Fruit fly (Drosophila melanogaster) whole organism, adult: ENCODE measurements around the gene smash.
A peak's percentile ranks its signal among the peaks of the same experiment; 100 is the strongest.

Experiments used
- CG11617 ChIP-seq: fragments of 200-800 bp; sonication (Bioruptor generic); optimal IDR thresholded peaks from 2 replicates; lab custom pipeline; 2017; ENCODE audit warnings: mild to moderate bottlenecking, missing biosample characterization, missing genetic modification reagents, missing genetic modification characterization
- CG12768 ChIP-seq: fragments of 200-800 bp; sonication (Bioruptor generic); optimal IDR thresholded peaks from 2 replicates; lab custom pipeline; 2017; ENCODE audit warnings: missing biosample characterization, missing genetic modification characterization, mild to moderate bottlenecking, moderate library complexity, missing genetic modification reagents
- CG14711 ChIP-seq: fragments of 200-800 bp; sonication (Bioruptor generic); optimal IDR thresholded peaks from 2 replicates; lab custom pipeline; 2018; ENCODE audit warnings: missing biosample characterization, mild to moderate bottlenecking, missing genetic modification characterization, moderate library complexity
- CG1620 ChIP-seq: fragments of 200-800 bp; sonication (Bioruptor generic); optimal IDR thresholded peaks from 2 replicates; lab custom pipeline; 2016; ENCODE audit warnings: missing biosample characterization, missing genetic modification characterization
- CG33017 ChIP-seq: fragments of 200-800 bp; sonication (Bioruptor generic); optimal IDR thresholded peaks from 2 replicates; lab custom pipeline; 2018; ENCODE audit warnings: missing biosample characterization, mild to moderate bottlenecking, missing genetic modification characterization, moderate library complexity
- CG5204 ChIP-seq: fragments of 200-800 bp; sonication (Bioruptor generic); optimal IDR thresholded peaks from 2 replicates; lab custom pipeline; 2016; ENCODE audit warnings: missing biosample characterization, missing genetic modification characterization
- CG7045 ChIP-seq: fragments of 200-800 bp; sonication (Bioruptor generic); optimal IDR thresholded peaks from 2 replicates; lab custom pipeline; 2017; ENCODE audit warnings: missing biosample characterization, mild to moderate bottlenecking, missing genetic modification characterization
- CG7101 ChIP-seq: fragments of 200-800 bp; sonication (Bioruptor generic); optimal IDR thresholded peaks from 2 replicates; lab custom pipeline; 2018; ENCODE audit warnings: missing biosample characterization, mild to moderate bottlenecking, missing genetic modification characterization, moderate library complexity
- Clk ChIP-seq: fragments of 200-800 bp; sonication (Bioruptor generic); optimal IDR thresholded peaks from 2 replicates; lab custom pipeline; 2017; ENCODE audit warnings: missing biosample characterization, missing genetic modification characterization
- Crg-1 ChIP-seq: fragments of 200-800 bp; sonication (Bioruptor generic); optimal IDR thresholded peaks from 2 replicates; lab custom pipeline; 2016; ENCODE audit warnings: missing biosample characterization, missing genetic modification characterization
- Hr96 ChIP-seq: fragments of 200-800 bp; sonication (Bioruptor generic); optimal IDR thresholded peaks from 2 replicates; lab custom pipeline; 2016; ENCODE audit warnings: missing biosample characterization, missing genetic modification characterization
- Mnt ChIP-seq: fragments of 200-800 bp; sonication (Bioruptor generic); optimal IDR thresholded peaks from 2 replicates; lab custom pipeline; 2016; ENCODE audit warnings: missing biosample characterization, mild to moderate bottlenecking, missing genetic modification characterization
- bab1 ChIP-seq: fragments of 200-800 bp; sonication (Bioruptor generic); optimal IDR thresholded peaks from 3 replicates; lab custom pipeline; 2019; ENCODE audit warnings: missing biosample characterization, mild to moderate bottlenecking, missing genetic modification characterization, moderate library complexity
- cic ChIP-seq: fragments of 200-800 bp; sonication (Bioruptor generic); optimal IDR thresholded peaks from 2 replicates; lab custom pipeline; 2017; ENCODE audit warnings: missing biosample characterization, mild to moderate bottlenecking, missing genetic modification characterization, moderate library complexity
- cnc ChIP-seq, 2 experiments: fragments of >200 bp; optimal IDR thresholded peaks; 2 replicates each; lab custom pipeline; 2017
- kay ChIP-seq: fragments of 200-800 bp; sonication (Bioruptor generic); peaks from one replicate; lab custom pipeline; 2016; ENCODE audit warnings: missing biosample characterization, missing genetic modification characterization, borderline replicate concordance
- ovo ChIP-seq: fragments of 200-800 bp; sonication (Bioruptor generic); optimal IDR thresholded peaks from 2 replicates; lab custom pipeline; 2016; ENCODE audit warnings: missing biosample characterization, missing genetic modification characterization
- pad ChIP-seq: fragments of 200-800 bp; sonication (Bioruptor generic); optimal IDR thresholded peaks from 3 replicates; lab custom pipeline; 2017; ENCODE audit warnings: missing biosample characterization, missing genetic modification characterization, mild to moderate bottlenecking, moderate library complexity, missing genetic modification reagents
- tj ChIP-seq: fragments of 200-800 bp; sonication (Bioruptor generic); optimal IDR thresholded peaks from 3 replicates; lab custom pipeline; 2017; ENCODE audit warnings: missing biosample characterization, mild to moderate bottlenecking, missing genetic modification characterization, moderate library complexity
- toe ChIP-seq: fragments of 200-800 bp; sonication (Bioruptor generic); optimal IDR thresholded peaks from 2 replicates; lab custom pipeline; 2016; ENCODE audit warnings: missing biosample characterization, missing genetic modification characterization

Gene smash

DNA sequence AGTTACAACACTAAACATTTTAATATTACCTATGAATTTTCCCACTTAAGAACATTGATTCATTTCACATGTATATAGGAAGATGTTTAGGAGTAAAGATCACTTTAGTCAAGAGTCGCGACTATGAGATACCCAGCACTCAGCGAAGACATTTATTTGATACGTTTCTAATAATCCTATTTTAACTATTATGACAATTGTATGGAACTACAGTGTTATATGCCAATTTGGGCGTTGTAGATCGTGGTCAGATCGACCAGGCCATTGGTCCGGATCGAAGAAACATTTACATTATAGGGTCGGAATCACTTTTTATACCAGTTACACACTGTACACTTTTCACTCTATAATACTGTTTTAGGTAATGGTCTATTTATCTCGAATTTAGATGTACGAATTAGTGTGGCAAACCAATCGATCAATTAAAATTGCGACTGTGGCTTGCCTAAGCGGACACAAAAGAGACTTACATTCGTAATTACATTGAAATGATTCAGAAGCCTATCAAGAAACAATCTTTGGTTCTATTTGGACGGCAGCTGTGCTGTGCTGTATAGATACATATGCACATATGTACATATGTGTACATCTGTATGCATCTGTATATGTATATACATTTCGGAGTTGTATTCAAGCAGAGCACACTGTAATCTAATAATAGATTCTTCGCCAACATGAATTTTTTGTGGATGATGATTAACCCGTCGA lies 18.7 kb upstream of the smash start:
- TF ChIP-seq pad (no peak), tj (no peak), CG11617 (GFP tag; lab: Kevin White, UChicago) (no peak), CG7101 (tag; lab: Kevin White, UChicago) (no peak), toe (no peak), CG12768 (no peak), CG7045 (GFP tag; lab: Kevin White, UChicago) (no peak)

DNA sequence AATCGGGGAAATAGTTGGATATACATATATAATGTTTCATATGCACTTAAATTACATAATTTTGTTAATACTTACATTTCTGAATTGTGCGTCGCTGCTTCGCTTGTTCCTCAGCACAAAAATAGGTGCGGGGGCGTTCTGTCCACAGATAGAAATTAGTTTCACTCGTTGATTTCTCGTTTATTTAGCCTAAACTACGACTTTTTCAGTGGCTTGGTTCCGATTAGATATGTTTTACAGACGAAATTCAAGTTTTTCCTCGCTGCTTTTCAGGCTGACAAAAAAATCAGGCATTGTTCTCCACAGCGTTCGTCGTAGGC lies 18.2 kb upstream of the smash start:
- TF ChIP-seq Crg-1 (GFP tag; lab: Kevin White, UChicago) (no peak), CG5204 (GFP tag; lab: Kevin White, UChicago) (no peak), cnc (optimal IDR thresholded peaks at IDR 0.05; lab: Kevin White, UChicago) (no peak), CG11617 (GFP tag; lab: Kevin White, UChicago) (no peak), CG7045 (GFP tag; lab: Kevin White, UChicago) (no peak), ovo (no peak), kay (GFP tag; lab: Kevin White, UChicago) (no peak), pad (no peak), Hr96 (GFP tag; lab: Kevin White, UChicago) (no peak), cic (GFP tag; lab: Kevin White, UChicago) (no peak), CG14711 (tag; lab: Kevin White, UChicago) (no peak), Mnt (GFP tag; lab: Kevin White, UChicago) (no peak), CG7101 (tag; lab: Kevin White, UChicago) (no peak), CG12768 (no peak), bab1 (GFP tag; lab: Kevin White, UChicago) (no peak), CG1620 (GFP tag; lab: Kevin White, UChicago) (no peak), CG33017 (tag; lab: Kevin White, UChicago) (no peak)

DNA sequence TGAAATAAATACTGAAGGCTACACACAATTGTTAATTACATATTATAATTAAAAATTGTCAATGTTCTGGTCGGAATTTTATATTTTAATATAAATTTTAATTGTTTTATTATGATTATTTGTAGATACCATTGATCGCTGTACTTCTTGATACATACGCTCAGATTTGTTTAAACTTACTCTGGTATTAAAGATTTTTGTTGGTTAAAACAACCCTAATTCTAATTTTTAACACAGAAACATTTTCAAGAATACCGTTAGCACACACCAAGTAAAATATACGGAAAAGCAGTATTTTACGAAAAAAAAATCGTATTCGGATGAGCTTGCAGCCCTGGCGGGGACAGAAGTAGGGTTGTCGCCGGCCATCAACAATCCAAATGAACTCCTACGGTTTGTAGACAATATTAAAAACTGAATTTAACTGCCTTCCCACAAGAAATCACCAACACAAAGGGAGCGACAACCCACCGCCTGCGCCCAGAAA lies 17.7 kb upstream of the smash start, which contains the start of the genes CG9775, MED31 and slx1:
Gene CG9775 (minus strand): TSS at position 223 of the 487 bp plus-strand sequence.
Gene MED31 (plus strand): TSS at position 348 of the 487 bp plus-strand sequence.
Gene slx1 (plus strand): TSS at position 348 of the 487 bp plus-strand sequence.
- peak; percentile 20 for TF ChIP-seq CG1620 (GFP tag; lab: Kevin White, UChicago)
- TF ChIP-seq kay (GFP tag; lab: Kevin White, UChicago), result no peak
- TF ChIP-seq Hr96 (GFP tag; lab: Kevin White, UChicago), result no peak
- peak; percentile 95 for TF ChIP-seq CG14711 (tag; lab: Kevin White, UChicago)
- TF ChIP-seq CG12768, result peak; percentile 65
- TF ChIP-seq CG5204 (GFP tag; lab: Kevin White, UChicago), result no peak
- no peak for TF ChIP-seq cnc (optimal IDR thresholded peaks at IDR 0.05; lab: Kevin White, UChicago)
- peak; percentile 75 for TF ChIP-seq CG7045 (GFP tag; lab: Kevin White, UChicago)
- peak; percentile 81 for TF ChIP-seq CG7101 (tag; lab: Kevin White, UChicago)
- peak; percentile 34 for TF ChIP-seq Crg-1 (GFP tag; lab: Kevin White, UChicago)
- peak; percentile 50 for TF ChIP-seq CG33017 (tag; lab: Kevin White, UChicago)
- peak; percentile 26 for TF ChIP-seq ovo
- TF ChIP-seq tj, result peak; percentile 36
- peak; percentile 43 for TF ChIP-seq pad
- peak; percentile 48 for TF ChIP-seq bab1 (GFP tag; lab: Kevin White, UChicago)
- no peak for TF ChIP-seq cic (GFP tag; lab: Kevin White, UChicago)
- TF ChIP-seq Clk, result peak; percentile 46
- peak; percentile 61 for TF ChIP-seq toe
- no peak for TF ChIP-seq Mnt (GFP tag; lab: Kevin White, UChicago)
- peak; percentile 75 for TF ChIP-seq CG11617 (GFP tag; lab: Kevin White, UChicago)

DNA sequence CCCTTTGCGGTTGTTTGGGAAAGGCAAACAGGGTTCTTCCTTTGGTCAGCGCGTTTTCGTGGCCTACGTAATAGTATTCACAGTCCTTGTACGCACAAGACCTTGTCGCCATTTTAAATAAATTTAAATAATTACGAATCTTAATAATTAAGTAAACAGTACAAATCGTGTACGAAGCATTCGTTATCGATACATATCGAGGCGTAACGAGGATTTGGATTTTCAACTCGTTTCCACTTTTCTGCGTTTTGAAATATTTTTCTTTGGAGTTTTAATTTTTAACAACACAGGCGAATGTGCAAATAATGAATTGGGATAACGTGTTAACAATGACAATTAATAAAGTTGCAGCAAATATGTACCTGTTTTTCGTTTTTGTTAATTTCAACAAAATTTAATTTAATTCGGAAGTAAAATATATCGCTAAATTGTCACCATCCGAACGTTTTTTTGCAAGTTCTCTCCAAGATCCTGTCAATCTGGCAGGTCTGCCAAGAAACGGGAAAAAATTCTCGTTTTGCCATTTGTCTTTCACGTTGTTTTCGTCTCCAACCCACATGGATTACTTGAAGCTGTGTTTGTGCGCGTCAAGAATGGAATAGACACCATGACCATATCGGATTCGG lies 13.8 kb upstream of the smash start, which contains the start of the genes Dlip2 and rpk:
Gene Dlip2 (minus strand): TSS at position 199 of the 626 bp plus-strand sequence.
Gene rpk (plus strand): TSS at position 525 of the 626 bp plus-strand sequence.
- TF ChIP-seq kay (GFP tag; lab: Kevin White, UChicago) (no peak), CG1620 (GFP tag; lab: Kevin White, UChicago) (no peak), bab1 (GFP tag; lab: Kevin White, UChicago) (no peak), cic (GFP tag; lab: Kevin White, UChicago) (no peak), Clk (no peak), CG5204 (GFP tag; lab: Kevin White, UChicago) (no peak), CG33017 (tag; lab: Kevin White, UChicago) (no peak), CG11617 (GFP tag; lab: Kevin White, UChicago) (no peak), cnc (optimal IDR thresholded peaks at IDR 0.05; lab: Kevin White, UChicago) (no peak), CG12768 (no peak), CG7101 (tag; lab: Kevin White, UChicago) (no peak), Crg-1 (GFP tag; lab: Kevin White, UChicago) (no peak), CG7045 (GFP tag; lab: Kevin White, UChicago) (no peak)

- peak; percentile 75 for TF ChIP-seq bab1 (GFP tag; lab: Kevin White, UChicago)
- no peak for TF ChIP-seq cnc (optimal IDR thresholded peaks at IDR 0.05; lab: Kevin White, UChicago)
- peak; percentile 78 for TF ChIP-seq CG5204 (GFP tag; lab: Kevin White, UChicago)
- peak; percentile 83 for TF ChIP-seq Crg-1 (GFP tag; lab: Kevin White, UChicago)
- TF ChIP-seq toe, result peak; percentile 83
- TF ChIP-seq CG11617 (GFP tag; lab: Kevin White, UChicago), result peak; percentile 91
- TF ChIP-seq CG14711 (tag; lab: Kevin White, UChicago), result peak; percentile 99
- TF ChIP-seq CG7045 (GFP tag; lab: Kevin White, UChicago), result peak; percentile 68
- peak; percentile 81 for TF ChIP-seq CG1620 (GFP tag; lab: Kevin White, UChicago)
- TF ChIP-seq CG7101 (tag; lab: Kevin White, UChicago), result peak; percentile 79
- TF ChIP-seq kay (GFP tag; lab: Kevin White, UChicago), result no peak
- TF ChIP-seq CG33017 (tag; lab: Kevin White, UChicago), result peak; percentile 80
- peak; percentile 57 for TF ChIP-seq tj
- peak; percentile 86 for TF ChIP-seq Mnt (GFP tag; lab: Kevin White, UChicago)
- TF ChIP-seq cic (GFP tag; lab: Kevin White, UChicago), result peak; percentile 35
- peak; percentile 76 for TF ChIP-seq ovo
- TF ChIP-seq CG12768, result peak; percentile 87
- TF ChIP-seq Hr96 (GFP tag; lab: Kevin White, UChicago), result peak; percentile 86
- no peak for TF ChIP-seq Clk
- peak; percentile 24 for TF ChIP-seq pad
These were observed 10.1 kb upstream of the smash start, which contains the start of gene Karybeta3 for dm6 chr3R:4649126-4649811. TSS of gene Karybeta3 (plus strand) at chr3R:4649176.
